Worm (Caenorhabditis elegans) whole organism, young adult: ENCODE results near the gene srw-141.

Source experiments
- F10E7.11 ChIP-seq: sonication (generic microtip); optimal IDR thresholded peaks from 2 replicates; lab custom pipeline; 2017; ENCODE audit warnings: mild to moderate bottlenecking, missing genetic modification characterization, moderate library complexity, missing compliant biosample characterization
- F52B5.7 ChIP-seq: sonication (generic microtip); optimal IDR thresholded peaks from 2 replicates; lab custom pipeline; 2016; ENCODE audit warnings: mild to moderate bottlenecking, missing genetic modification characterization, missing compliant biosample characterization
- K12H6.12 ChIP-seq: fragments of 200-800 bp; sonication (Bioruptor generic); optimal IDR thresholded peaks from 2 replicates; lab custom pipeline; 2018; ENCODE audit warnings: mild to moderate bottlenecking, missing genetic modification characterization, missing compliant biosample characterization
- Y67H2A.10 ChIP-seq: fragments of 200-800 bp; sonication (Bioruptor generic); conservative IDR thresholded peaks from 2 replicates; pipeline ENCODE4 v1.3.6; 2022; ENCODE audit warnings: missing genetic modification reagents, missing genetic modification characterization, missing compliant biosample characterization
- aptf-2 ChIP-seq: fragments of 200-800 bp; sonication (Bioruptor generic); conservative IDR thresholded peaks from 2 replicates; pipeline ENCODE4 v1.3.6; 2022; ENCODE audit warnings: missing genetic modification reagents, missing genetic modification characterization, missing compliant biosample characterization
- aptf-3 ChIP-seq: fragments of 200-800 bp; sonication (Bioruptor generic); IDR thresholded peaks from 2 replicates; pipeline ENCODE4 v1.3.6; 2022; ENCODE audit warnings: missing genetic modification characterization, missing compliant biosample characterization
- attf-5 ChIP-seq: fragments of 200-800 bp; sonication (Bioruptor generic); optimal IDR thresholded peaks from 2 replicates; lab custom pipeline; 2018; ENCODE audit warnings: mild to moderate bottlenecking, missing genetic modification characterization, missing compliant biosample characterization
- bed-1 ChIP-seq: fragments of 200-800 bp; sonication (Bioruptor generic); IDR thresholded peaks from 2 replicates; pipeline ENCODE4 v1.3.6; 2022; ENCODE audit warnings: missing genetic modification reagents, missing genetic modification characterization, missing compliant biosample characterization
- bed-2 ChIP-seq: fragments of 200-800 bp; sonication (Bioruptor generic); IDR thresholded peaks from 2 replicates; pipeline ENCODE4 v1.3.6; 2022; ENCODE audit warnings: missing genetic modification reagents, missing genetic modification characterization, missing compliant biosample characterization
- cebp-1 ChIP-seq, 2 experiments: fragments of 200-800 bp in 1 of 2; sonication (Bioruptor generic) in 1 of 2; sonication (generic microtip) in 1 of 2; IDR thresholded peaks in 1 of 2; optimal IDR thresholded peaks in 1 of 2; 2 replicates each; pipeline versions ENCODE4 v1.3.6 to Lab custom; 2017 to 2022; ENCODE audit warnings: missing compliant biosample characterization in 2 of 2, missing genetic modification characterization in 2 of 2, mild to moderate bottlenecking in 1 of 2, missing genetic modification reagents in 1 of 2, moderate library complexity in 1 of 2
- ceh-91 ChIP-seq: fragments of 200-800 bp; sonication (Bioruptor generic); IDR thresholded peaks from 2 replicates; pipeline ENCODE4 v1.3.6; 2022; ENCODE audit warnings: missing genetic modification reagents, missing genetic modification characterization, missing compliant biosample characterization
- die-1 ChIP-seq: sonication (generic microtip); optimal IDR thresholded peaks from 2 replicates; lab custom pipeline; 2016; ENCODE audit warnings: missing genotype, mild to moderate bottlenecking, missing genetic modification characterization, missing compliant biosample characterization
- dox-1 ChIP-seq: fragments of 200-800 bp; sonication (Bioruptor generic); IDR thresholded peaks from 2 replicates; pipeline ENCODE4 v1.3.6; 2022; ENCODE audit warnings: missing genetic modification reagents, missing genetic modification characterization, missing compliant biosample characterization
- egl-44 ChIP-seq: fragments of 200-800 bp; sonication (Bioruptor generic); IDR thresholded peaks from 2 replicates; pipeline ENCODE4 v1.3.6; 2022; ENCODE audit warnings: missing genetic modification reagents, missing genetic modification characterization, missing compliant biosample characterization
- ekl-4 ChIP-seq: fragments of 200-800 bp; sonication (Bioruptor generic); IDR thresholded peaks from 2 replicates; pipeline ENCODE4 v1.3.6; 2022; ENCODE audit warnings: missing genetic modification reagents, missing genetic modification characterization, missing compliant biosample characterization
- fkh-3 ChIP-seq: sonication (generic microtip); optimal IDR thresholded peaks from 2 replicates; lab custom pipeline; 2016; ENCODE audit warnings: mild to moderate bottlenecking, missing genetic modification characterization, missing compliant biosample characterization
- him-1 ChIP-seq: sonication (generic microtip); optimal IDR thresholded peaks from 2 replicates; lab custom pipeline; 2016; ENCODE audit warnings: missing genotype, missing genetic modification reagents, missing genetic modification characterization, missing compliant biosample characterization
- hmg-1.2 ChIP-seq: fragments of 200-800 bp; sonication (Bioruptor generic); IDR thresholded peaks from 2 replicates; pipeline ENCODE4 v1.3.6; 2022; ENCODE audit warnings: missing genetic modification reagents, missing genetic modification characterization, missing compliant biosample characterization
- hrde-1 ChIP-seq: sonication (generic microtip); optimal IDR thresholded peaks from 2 replicates; lab custom pipeline; 2016; ENCODE audit warnings: missing genetic modification characterization, mild to moderate bottlenecking, missing compliant biosample characterization, moderate library complexity, missing genotype, missing genetic modification reagents, borderline replicate concordance
- let-607 ChIP-seq, 2 experiments: fragments of 200-800 bp in 1 of 2; sonication (Bioruptor generic) in 1 of 2; sonication (generic microtip) in 1 of 2; optimal IDR thresholded peaks; 2 replicates each; lab custom pipeline; 2016 to 2018; ENCODE audit warnings: mild to moderate bottlenecking in 2 of 2, missing compliant biosample characterization in 2 of 2, missing genetic modification characterization in 2 of 2, moderate library complexity in 2 of 2, missing genotype in 1 of 2
- lin-40 ChIP-seq: sonication (generic microtip); optimal IDR thresholded peaks from 2 replicates; lab custom pipeline; 2016; ENCODE audit warnings: missing genetic modification characterization, mild to moderate bottlenecking, missing compliant biosample characterization, missing genotype, missing genetic modification reagents
- lin-54 ChIP-seq: fragments of 200-800 bp; sonication (Bioruptor generic); optimal IDR thresholded peaks from 2 replicates; lab custom pipeline; 2018; ENCODE audit warnings: mild to moderate bottlenecking, missing genetic modification characterization, missing compliant biosample characterization
- madf-3 ChIP-seq: fragments of 200-800 bp; sonication (Bioruptor generic); IDR thresholded peaks from 2 replicates; pipeline ENCODE4 v1.3.6; 2022; ENCODE audit warnings: missing genetic modification reagents, missing genetic modification characterization, missing compliant biosample characterization
- mel-28 ChIP-seq: sonication (generic microtip); optimal IDR thresholded peaks from 2 replicates; lab custom pipeline; 2016; ENCODE audit warnings: borderline replicate concordance, mild to moderate bottlenecking, missing genetic modification characterization, missing compliant biosample characterization
- nhr-120 ChIP-seq: fragments of 200-800 bp; sonication (Bioruptor generic); IDR thresholded peaks from 2 replicates; pipeline ENCODE4 v1.3.6; 2022; ENCODE audit warnings: missing genetic modification characterization, missing compliant biosample characterization
- pha-4 ChIP-seq: fragments of 150-350 bp; sonication (generic microtip); optimal IDR thresholded peaks from 2 replicates; lab custom pipeline; 2014; ENCODE audit warnings: missing biosample characterization, missing genetic modification reagents, missing genetic modification characterization
- snpc-1.1 ChIP-seq: sonication (generic microtip); optimal IDR thresholded peaks from 2 replicates; lab custom pipeline; 2017; ENCODE audit warnings: missing genetic modification characterization, mild to moderate bottlenecking, missing compliant biosample characterization, antibody characterized with exemption, moderate library complexity, missing genotype, missing genetic modification reagents; ENCODE audit not compliant: insufficient read depth
- snpc-4 ChIP-seq, 5 experiments: fragments of 150-350 bp in 1 of 5; sonication (generic microtip) in 4 of 5; optimal IDR thresholded peaks; 2 replicates each; lab custom pipeline; 2014 to 2018; ENCODE audit warnings: missing genetic modification characterization in 5 of 5, missing biosample characterization in 3 of 5, antibody characterized with exemption in 2 of 5, mild to moderate bottlenecking in 2 of 5, missing compliant biosample characterization in 2 of 5, missing genotype in 2 of 5, moderate library complexity in 2 of 5, missing genetic modification reagents in 1 of 5
- tbp1 ChIP-seq: fragments of 200-800 bp; sonication (Bioruptor generic); optimal IDR thresholded peaks from 2 replicates; lab custom pipeline; 2018; ENCODE audit warnings: mild to moderate bottlenecking, missing genetic modification characterization, missing compliant biosample characterization
- ztf-3 ChIP-seq: fragments of 200-800 bp; sonication (Bioruptor generic); optimal IDR thresholded peaks from 2 replicates; lab custom pipeline; 2018; ENCODE audit warnings: mild to moderate bottlenecking, missing genetic modification characterization, missing compliant biosample characterization

srw-141 gene

ce11 chrV:2931252-2931651 lies 7.1 kb downstream of the srw-141 start, which contains the start of gene C31B8.1:
Gene C31B8.1, plus strand, starts transcription at chrV:2931552.
- TF ChIP-seq egl-44: no peak
- TF ChIP-seq lin-40: no peak
- no peak for TF ChIP-seq die-1 (tag; lab: Kevin White, UChicago)
- no peak for TF ChIP-seq tbp1 (GFP tag; lab: Kevin White, UChicago)
- TF ChIP-seq F10E7.11 (tag; lab: Kevin White, UChicago): no peak

- TF ChIP-seq bed-1 (GFP tag; lab: Robert Waterston, UW) (no peak), hrde-1 (tag; lab: Kevin White, UChicago) (no peak), cebp-1 (GFP tag; IDR thresholded peaks at IDR 0.05; lab: Robert Waterston, UW) (no peak), cebp-1 (tag; optimal IDR thresholded peaks at IDR 0.05; lab: Kevin White, UChicago) (no peak), ceh-91 (GFP tag; lab: Robert Waterston, UW) (no peak), ztf-3 (GFP tag; lab: Kevin White, UChicago) (no peak), fkh-3 (no peak), attf-5 (GFP tag; lab: Kevin White, UChicago) (no peak)
Observed at ce11 chrV:2929753-2930152, 8.6 kb downstream of the srw-141 start, which contains the start of gene C31B8.16. Gene C31B8.16, plus strand, starts transcription at chrV:2930053.

ce11 chrV:2927553-2927952 lies 10.8 kb downstream of the srw-141 start, which contains the start of gene C31B8.12:
Gene C31B8.12, minus strand, starts transcription at chrV:2927653.
- no peak for TF ChIP-seq aptf-2 (GFP tag; lab: Robert Waterston, UW)
- no peak for TF ChIP-seq madf-3 (GFP tag; lab: Robert Waterston, UW)
- TF ChIP-seq nhr-120 (GFP tag; lab: Robert Waterston, UW): no peak
- no peak for TF ChIP-seq bed-2 (GFP tag; lab: Robert Waterston, UW)
- TF ChIP-seq aptf-3 (GFP tag; lab: Robert Waterston, UW): no peak

- TF ChIP-seq mel-28 (tag; lab: Kevin White, UChicago) (no peak), dox-1 (GFP tag; lab: Robert Waterston, UW) (no peak), him-1 (tag; lab: Kevin White, UChicago) (no peak), lin-54 (GFP tag; lab: Kevin White, UChicago) (no peak), die-1 (tag; lab: Kevin White, UChicago) (no peak), snpc-1.1 (tag; lab: Kevin White, UChicago) (no peak), Y67H2A.10 (GFP tag; lab: Robert Waterston, UW) (no peak)
Observed at ce11 chrV:2922594-2922993, 15.8 kb downstream of the srw-141 start, which contains the start of gene srh-38. Gene srh-38, minus strand, starts transcription at chrV:2922694.

ce11 chrV:2920125-2920524 lies 18.3 kb downstream of the srw-141 start:
- TF ChIP-seq snpc-1.1 (tag; lab: Kevin White, UChicago) (peak; percentile 86), F52B5.7 (no peak), pha-4 (tag; lab: Kevin White, UChicago) (no peak), let-607 (tag; optimal IDR thresholded peaks at IDR 0.05; lab: Kevin White, UChicago) (no peak), ekl-4 (GFP tag; lab: Robert Waterston, UW) (no peak), K12H6.12 (tag; lab: Kevin White, UChicago) (no peak), snpc-4 (GFP tag; optimal IDR thresholded peaks at IDR 0.05; lab: Kevin White, UChicago) (peak; percentile 87), snpc-4 (tag; optimal IDR thresholded peaks at IDR 0.05; lab: Kevin White, UChicago) (peak; percentile 64 to 95 (median 82)), hmg-1.2 (GFP tag; lab: Robert Waterston, UW) (peak; percentile 60; the same call in 1 of the 2 replicates)
